Worm (Caenorhabditis elegans): ENCODE results near the gene aqp-10.
A peak's percentile ranks its signal among the peaks of the same experiment; 100 is the strongest.
"Not testable (repeated sequence)": the region's sequence is repeated elsewhere in the genome, so short reads cannot be mapped to it uniquely, and the experiment has no call there.

The aqp-10 gene

ce11 chrII:9741400-9741799 is 28.2 kb downstream of the aqp-10 start:
- TF ChIP-seq unc-62 (GFP tag; optimal IDR thresholded peaks at IDR 0.05) = no peak
- no peak for TF ChIP-seq lsy-2 (tag; optimal IDR thresholded peaks at IDR 0.05)
- no peak for TF ChIP-seq gmeb-1 (tag; optimal IDR thresholded peaks at IDR 0.05)
- no peak for TF ChIP-seq unc-39 (tag; optimal IDR thresholded peaks at IDR 0.05)
- TF ChIP-seq crh-2 (tag; optimal IDR thresholded peaks at IDR 0.05) = no peak
- TF ChIP-seq ama-1 (optimal IDR thresholded peaks at IDR 0.05) = no peak
- no peak for TF ChIP-seq nhr-10 (tag; optimal IDR thresholded peaks at IDR 0.05)
- TF ChIP-seq sma-3 (GFP tag; optimal IDR thresholded peaks at IDR 0.05) = no peak
- TF ChIP-seq nhr-12 (tag; optimal IDR thresholded peaks at IDR 0.05) = no peak
- no peak for TF ChIP-seq sma-9 (GFP tag; optimal IDR thresholded peaks at IDR 0.05)
- TF ChIP-seq sma-9 (tag; optimal IDR thresholded peaks at IDR 0.05) = no peak
- TF ChIP-seq elt-1 (tag; optimal IDR thresholded peaks at IDR 0.05) = no peak

- no peak for TF ChIP-seq nhr-21 (tag; optimal IDR thresholded peaks at IDR 0.05)
- TF ChIP-seq sem-4 (tag; optimal IDR thresholded peaks at IDR 0.05) = no peak
- TF ChIP-seq unc-62 (GFP tag; optimal IDR thresholded peaks at IDR 0.05) = no peak
- TF ChIP-seq sma-3 (GFP tag; optimal IDR thresholded peaks at IDR 0.05) = no peak
- TF ChIP-seq ama-1 (optimal IDR thresholded peaks at IDR 0.05) = no peak
- TF ChIP-seq crh-2 (tag; optimal IDR thresholded peaks at IDR 0.05) = peak; percentile 42
- no peak for TF ChIP-seq ZK546.5 (tag; optimal IDR thresholded peaks at IDR 0.05)
- TF ChIP-seq F13H6.1 (tag; optimal IDR thresholded peaks at IDR 0.05) = no peak
- no peak for TF ChIP-seq nhr-11 (tag; optimal IDR thresholded peaks at IDR 0.05)
- peak; percentile 39 for TF ChIP-seq fos-1 (tag; optimal IDR thresholded peaks at IDR 0.05)
- TF ChIP-seq lsy-2 (tag; optimal IDR thresholded peaks at IDR 0.05) = peak in 1 of 2 experiments; percentile 53
- TF ChIP-seq sma-9 (GFP tag; optimal IDR thresholded peaks at IDR 0.05) = peak; percentile 10
- TF ChIP-seq sma-9 (tag; optimal IDR thresholded peaks at IDR 0.05) = no peak
Measured at ce11 chrII:9740552-9740951, 29.1 kb downstream of the aqp-10 start.

- TF ChIP-seq fos-1 (tag; optimal IDR thresholded peaks at IDR 0.05) (peak; percentile 81), lin-11 (tag; optimal IDR thresholded peaks at IDR 0.05) (no peak), unc-55 (GFP tag; optimal IDR thresholded peaks at IDR 0.05) (no peak), F13H6.1 (tag; optimal IDR thresholded peaks at IDR 0.05) (peak; percentile 37), crh-2 (tag; optimal IDR thresholded peaks at IDR 0.05) (peak; percentile 36), sma-9 (GFP tag; optimal IDR thresholded peaks at IDR 0.05) (no peak), sma-9 (tag; optimal IDR thresholded peaks at IDR 0.05) (no peak), lin-13 (GFP tag; optimal IDR thresholded peaks at IDR 0.05) (no peak), ceh-16 (tag; optimal IDR thresholded peaks at IDR 0.05) (no peak)
Measured at ce11 chrII:9738820-9739219, 30.8 kb downstream of the aqp-10 start.

- TF ChIP-seq peb-1 (tag; optimal IDR thresholded peaks at IDR 0.05) = no peak
- no peak for TF ChIP-seq elt-1 (tag; optimal IDR thresholded peaks at IDR 0.05)
- no peak for TF ChIP-seq nhr-129 (tag; optimal IDR thresholded peaks at IDR 0.05)
- TF ChIP-seq mab-5 (tag; optimal IDR thresholded peaks at IDR 0.05) = no peak
- no peak for TF ChIP-seq lin-13 (GFP tag; optimal IDR thresholded peaks at IDR 0.05)
- no peak for TF ChIP-seq mbf-1 (tag; optimal IDR thresholded peaks at IDR 0.05)
- TF ChIP-seq egl-27 (tag; optimal IDR thresholded peaks at IDR 0.05) = no peak
- TF ChIP-seq nhr-6 (tag; optimal IDR thresholded peaks at IDR 0.05) = no peak
- no peak for TF ChIP-seq alr-1 (tag; optimal IDR thresholded peaks at IDR 0.05)
- TF ChIP-seq sem-4 (tag; optimal IDR thresholded peaks at IDR 0.05) = no peak
Measured at ce11 chrII:9735785-9736184, 33.9 kb downstream of the aqp-10 start.

- TF ChIP-seq R02D3.7, nhr-129, C34F6.9 (tag; optimal IDR thresholded peaks at IDR 0.05): not testable (repeated sequence)
Measured at ce11 chrII:9731810-9732209, 37.8 kb downstream of the aqp-10 start, which contains the start of gene mab-3. Gene mab-3, plus strand, starts transcription at chrII:9732137.

- TF ChIP-seq unc-62 (GFP tag; optimal IDR thresholded peaks at IDR 0.05) = no peak
- no peak for TF ChIP-seq ama-1 (optimal IDR thresholded peaks at IDR 0.05)
- TF ChIP-seq skn-1 (tag; optimal IDR thresholded peaks at IDR 0.05) = no peak
- no peak for TF ChIP-seq nhr-25 (tag; optimal IDR thresholded peaks at IDR 0.05)
- no peak for TF ChIP-seq unc-39 (tag; optimal IDR thresholded peaks at IDR 0.05)
- no peak for TF ChIP-seq ceh-82 (tag; optimal IDR thresholded peaks at IDR 0.05)
- TF ChIP-seq snpc-4 (tag; optimal IDR thresholded peaks at IDR 0.05) = no peak
- TF ChIP-seq fos-1 (tag; optimal IDR thresholded peaks at IDR 0.05) = no peak
- no peak for TF ChIP-seq nhr-6 (tag; optimal IDR thresholded peaks at IDR 0.05)
- no peak for TF ChIP-seq nhr-129 (tag; optimal IDR thresholded peaks at IDR 0.05)
- TF ChIP-seq aly-2 (tag; optimal IDR thresholded peaks at IDR 0.05) = no peak
- TF ChIP-seq nhr-11 (tag; optimal IDR thresholded peaks at IDR 0.05) = no peak
- TF ChIP-seq lin-39 (tag; optimal IDR thresholded peaks at IDR 0.05) = no peak
- no peak for TF ChIP-seq nhr-237 (tag; optimal IDR thresholded peaks at IDR 0.05)
- TF ChIP-seq peb-1 (tag; optimal IDR thresholded peaks at IDR 0.05) = no peak
- no peak for TF ChIP-seq lin-13 (GFP tag; optimal IDR thresholded peaks at IDR 0.05)
- no peak for TF ChIP-seq mbf-1 (tag; optimal IDR thresholded peaks at IDR 0.05)
Measured at ce11 chrII:9729866-9730265, 39.8 kb downstream of the aqp-10 start.

All from whole organism, L2 larva.